Worm (Caenorhabditis elegans): Measurements from ENCODE around the gene ugt-46.

ugt-46 gene

ce11 chrX:530011-530410, at the start of gene ugt-46:
Gene ugt-46, minus strand, starts transcription at chrX:530289.
- TF ChIP-seq zag-1 (tag; optimal IDR thresholded peaks at IDR 0.05) (no peak), pha-4 (tag; optimal IDR thresholded peaks at IDR 0.05) (peak; percentile 9), nhr-67 (tag; optimal IDR thresholded peaks at IDR 0.05) (no peak), elt-3 (tag; optimal IDR thresholded peaks at IDR 0.05) (peak in 1 of 3 experiments; percentile 15), pqm-1 (tag; optimal IDR thresholded peaks at IDR 0.05) (peak; percentile 88), elt-2 (tag; optimal IDR thresholded peaks at IDR 0.05) (peak; percentile 95)

DNA sequence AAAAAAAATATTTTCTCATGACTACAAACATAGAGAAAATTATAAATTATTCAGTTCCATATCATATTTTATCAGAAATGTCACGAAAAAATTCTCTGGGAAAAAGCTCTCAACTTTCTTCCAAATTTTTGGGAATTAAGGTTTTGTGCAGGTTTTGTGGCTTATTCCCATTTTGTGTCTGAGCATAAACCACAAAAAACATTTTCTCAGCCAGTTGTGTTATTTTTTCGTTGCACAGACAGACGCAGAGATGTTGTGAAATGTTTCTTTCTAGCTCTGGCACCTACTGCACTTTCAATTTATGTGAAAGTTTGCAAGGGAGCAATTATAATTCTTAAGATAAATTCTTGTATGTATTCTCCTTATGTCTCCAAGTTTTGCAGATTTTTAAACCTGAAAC, 45.0 kb upstream of the ugt-46 start:
- TF ChIP-seq nhr-67 (tag; optimal IDR thresholded peaks at IDR 0.05), result no peak
- TF ChIP-seq ztf-4 (tag; optimal IDR thresholded peaks at IDR 0.05), result no peak
- no peak for TF ChIP-seq pha-4 (tag; optimal IDR thresholded peaks at IDR 0.05)
- TF ChIP-seq fkh-10 (GFP tag; optimal IDR thresholded peaks at IDR 0.05), result no peak
- no peak for TF ChIP-seq nhr-28 (tag; optimal IDR thresholded peaks at IDR 0.05)

ce11 chrX:573270-573669, 43.2 kb upstream of the ugt-46 start:
- no peak for TF ChIP-seq pqm-1 (tag; optimal IDR thresholded peaks at IDR 0.05)
- no peak for TF ChIP-seq fos-1 (tag; optimal IDR thresholded peaks at IDR 0.05)
- TF ChIP-seq unc-62 (GFP tag; optimal IDR thresholded peaks at IDR 0.05), result no peak
- no peak for TF ChIP-seq nhr-11 (tag; optimal IDR thresholded peaks at IDR 0.05)
- peak; percentile 12 for TF ChIP-seq skn-1 (tag; optimal IDR thresholded peaks at IDR 0.05)
- TF ChIP-seq nhr-28 (tag; optimal IDR thresholded peaks at IDR 0.05), result no peak
- TF ChIP-seq elt-3 (tag; optimal IDR thresholded peaks at IDR 0.05), result no peak
- TF ChIP-seq mdl-1 (tag; optimal IDR thresholded peaks at IDR 0.05), result no peak
- peak; percentile 72 for TF ChIP-seq pha-4 (tag; optimal IDR thresholded peaks at IDR 0.05)
- TF ChIP-seq nhr-43 (tag; optimal IDR thresholded peaks at IDR 0.05; ENCODE audit: poor library complexity, severe bottlenecking), result no peak
- peak; percentile 38 for TF ChIP-seq ceh-28 (tag; optimal IDR thresholded peaks at IDR 0.05)
- TF ChIP-seq egl-5 (tag; optimal IDR thresholded peaks at IDR 0.05), result peak; percentile 64
- no peak for TF ChIP-seq egl-27 (tag; optimal IDR thresholded peaks at IDR 0.05)
- no peak for TF ChIP-seq eor-1 (tag; optimal IDR thresholded peaks at IDR 0.05)
- TF ChIP-seq jun-1 (tag; optimal IDR thresholded peaks at IDR 0.05), result no peak
- peak; percentile 20 for TF ChIP-seq fkh-10 (GFP tag; optimal IDR thresholded peaks at IDR 0.05)
- TF ChIP-seq tbx-2 (tag; optimal IDR thresholded peaks at IDR 0.05), result no peak
- no peak for TF ChIP-seq ceh-16 (tag; optimal IDR thresholded peaks at IDR 0.05)
- TF ChIP-seq ZK546.5 (tag; optimal IDR thresholded peaks at IDR 0.05), result no peak
- TF ChIP-seq daf-12 (tag; optimal IDR thresholded peaks at IDR 0.05), result no peak
- no peak for TF ChIP-seq elt-1 (tag; optimal IDR thresholded peaks at IDR 0.05)
- no peak for TF ChIP-seq mml-1 (tag; optimal IDR thresholded peaks at IDR 0.05)
- no peak for TF ChIP-seq R02D3.7 (tag; optimal IDR thresholded peaks at IDR 0.05)
- TF ChIP-seq ztf-4 (tag; optimal IDR thresholded peaks at IDR 0.05), result no peak
- no peak for TF ChIP-seq lsy-12 (tag; optimal IDR thresholded peaks at IDR 0.05)
- TF ChIP-seq lin-15B (tag; optimal IDR thresholded peaks at IDR 0.05), result no peak
- no peak for TF ChIP-seq nhr-237 (tag; optimal IDR thresholded peaks at IDR 0.05)
- no peak for TF ChIP-seq aly-2 (tag; optimal IDR thresholded peaks at IDR 0.05)
- TF ChIP-seq nhr-23 (tag; optimal IDR thresholded peaks at IDR 0.05), result peak; percentile 40
- TF ChIP-seq snpc-4 (tag; optimal IDR thresholded peaks at IDR 0.05), result no peak
- TF ChIP-seq fkh-2 (tag; optimal IDR thresholded peaks at IDR 0.05), result no peak
- peak; percentile 2 for TF ChIP-seq hmg-11 (tag; optimal IDR thresholded peaks at IDR 0.05)
- no peak for TF ChIP-seq elt-2 (tag; optimal IDR thresholded peaks at IDR 0.05)
- TF ChIP-seq nhr-77 (tag; optimal IDR thresholded peaks at IDR 0.05), result no peak
- TF ChIP-seq ama-1 (optimal IDR thresholded peaks at IDR 0.05), result no peak
- no peak for TF ChIP-seq ceh-82 (tag; optimal IDR thresholded peaks at IDR 0.05)
- no peak for TF ChIP-seq sea-2 (GFP tag; optimal IDR thresholded peaks at IDR 0.05)
- TF ChIP-seq unc-39 (tag; optimal IDR thresholded peaks at IDR 0.05), result no peak
- TF ChIP-seq ztf-11 (tag; optimal IDR thresholded peaks at IDR 0.05), result no peak
- TF ChIP-seq nhr-67 (tag; optimal IDR thresholded peaks at IDR 0.05), result no peak
- no peak for TF ChIP-seq ceh-9 (tag; optimal IDR thresholded peaks at IDR 0.05)
- TF ChIP-seq nfya-1 (tag; optimal IDR thresholded peaks at IDR 0.05; ENCODE audit: insufficient read depth), result peak; percentile 52
- TF ChIP-seq nhr-12 (tag; optimal IDR thresholded peaks at IDR 0.05), result no peak
- TF ChIP-seq nhr-25 (tag; optimal IDR thresholded peaks at IDR 0.05), result peak; percentile 18
- no peak for TF ChIP-seq zag-1 (tag; optimal IDR thresholded peaks at IDR 0.05)
- TF ChIP-seq nhr-76 (tag; optimal IDR thresholded peaks at IDR 0.05), result no peak
- peak; percentile 61 for TF ChIP-seq lin-39 (tag; optimal IDR thresholded peaks at IDR 0.05)
